Fruit fly (Drosophila melanogaster) whole organism, embryonic: ENCODE measurements around the gene Ing3.

Experiments used
- Aef1 ChIP-seq: fragments of 200-800 bp; sonication (Bioruptor generic); IDR thresholded peaks from 3 replicates; pipeline ENCODE4 v1.3.6; 2022; ENCODE audit warnings: missing biosample characterization, missing genetic modification characterization
- Atf3 ChIP-seq: fragments of 200-800 bp; sonication (Bioruptor generic); optimal IDR thresholded peaks from 3 replicates; lab custom pipeline; 2016; ENCODE audit warnings: missing biosample characterization, missing genetic modification characterization
- Blimp-1 ChIP-seq: fragments of 200-800 bp; sonication (Bioruptor generic); optimal IDR thresholded peaks from 3 replicates; lab custom pipeline; 2018; ENCODE audit warnings: missing biosample characterization, missing genetic modification characterization, mild to moderate bottlenecking, moderate library complexity, missing genetic modification reagents
- CG10565 ChIP-seq: fragments of 200-800 bp; sonication (Bioruptor generic); optimal IDR thresholded peaks from 3 replicates; lab custom pipeline; 2016; ENCODE audit warnings: missing biosample characterization, mild to moderate bottlenecking, missing genetic modification characterization
- CG11456 ChIP-seq: fragments of 200-800 bp; sonication (Bioruptor generic); IDR thresholded peaks from 3 replicates; pipeline ENCODE4 v1.3.6; 2022; ENCODE audit warnings: missing biosample characterization, missing genetic modification characterization
- CG11504 ChIP-seq: fragments of 200-800 bp; sonication (Bioruptor generic); optimal IDR thresholded peaks from 3 replicates; lab custom pipeline; 2019; ENCODE audit warnings: missing biosample characterization, mild to moderate bottlenecking, missing genetic modification characterization, moderate library complexity
- CG12071 ChIP-seq: fragments of 200-800 bp; sonication (Bioruptor generic); optimal IDR thresholded peaks from 3 replicates; lab custom pipeline; 2018; ENCODE audit warnings: missing biosample characterization, mild to moderate bottlenecking, missing genetic modification characterization
- CG13624 ChIP-seq: fragments of 200-800 bp; sonication (Bioruptor generic); optimal IDR thresholded peaks from 2 replicates; lab custom pipeline; 2016; ENCODE audit warnings: missing biosample characterization, missing genetic modification characterization
- CG13775 ChIP-seq: fragments of 200-800 bp; sonication (Bioruptor generic); optimal IDR thresholded peaks from 3 replicates; lab custom pipeline; 2017; ENCODE audit warnings: missing biosample characterization, mild to moderate bottlenecking, missing genetic modification characterization
- CG1529 ChIP-seq: fragments of 200-800 bp; sonication (Bioruptor generic); optimal IDR thresholded peaks from 3 replicates; lab custom pipeline; 2018; ENCODE audit warnings: missing biosample characterization, missing genetic modification characterization
- CG15696 ChIP-seq: fragments of 200-800 bp; sonication (Bioruptor generic); optimal IDR thresholded peaks from 2 replicates; lab custom pipeline; 2019; ENCODE audit warnings: missing biosample characterization, mild to moderate bottlenecking, missing genetic modification characterization, moderate library complexity
- CG18476 ChIP-seq: fragments of 200-800 bp; sonication (Bioruptor generic); optimal IDR thresholded peaks from 2 replicates; lab custom pipeline; 2016; ENCODE audit warnings: missing biosample characterization, mild to moderate bottlenecking, missing genetic modification characterization
- CG32532 ChIP-seq: fragments of 200-800 bp; sonication (Bioruptor generic); IDR thresholded peaks from 2 replicates; pipeline ENCODE4 v1.3.6; 2022; ENCODE audit warnings: missing biosample characterization, missing genetic modification characterization
- CG3281 ChIP-seq: fragments of 200-800 bp; sonication (Bioruptor generic); optimal IDR thresholded peaks from 3 replicates; lab custom pipeline; 2017; ENCODE audit warnings: missing biosample characterization, mild to moderate bottlenecking, missing genetic modification characterization
- CG34422 ChIP-seq: fragments of 200-800 bp; sonication (Bioruptor generic); IDR thresholded peaks from 3 replicates; pipeline ENCODE4 v1.3.6; 2022; ENCODE audit warnings: missing biosample characterization, missing genetic modification characterization
- CG6689 ChIP-seq: fragments of 200-800 bp; sonication (Bioruptor generic); IDR thresholded peaks from 2 replicates; pipeline ENCODE4 v1.3.6; 2022; ENCODE audit warnings: missing biosample characterization, missing genetic modification characterization
- CG6813 ChIP-seq: fragments of 200-800 bp; sonication (Bioruptor generic); optimal IDR thresholded peaks from 2 replicates; lab custom pipeline; 2017; ENCODE audit warnings: missing biosample characterization, missing genetic modification characterization, mild to moderate bottlenecking, moderate library complexity, missing genetic modification reagents
- CG7987 ChIP-seq: fragments of 200-800 bp; sonication (Bioruptor generic); optimal IDR thresholded peaks from 2 replicates; lab custom pipeline; 2018; ENCODE audit warnings: missing biosample characterization, mild to moderate bottlenecking, missing genetic modification characterization, moderate library complexity
- CG8089 ChIP-seq: fragments of 200-800 bp; sonication (Bioruptor generic); optimal IDR thresholded peaks from 3 replicates; lab custom pipeline; 2016; ENCODE audit warnings: missing biosample characterization, missing genetic modification characterization
- CG9932 ChIP-seq: fragments of 200-800 bp; sonication (Bioruptor generic); IDR thresholded peaks from 2 replicates; pipeline ENCODE4 v1.3.6; 2022; ENCODE audit warnings: missing biosample characterization, missing genetic modification characterization
- D ChIP-seq, 2 experiments: fragments of 200-800 bp in 1 of 2; fragments of >200 bp in 1 of 2; sonication (Bioruptor generic) in 1 of 2; optimal IDR thresholded peaks; 2 replicates in 1 of 2; 3 replicates in 1 of 2; lab custom pipeline; 2017; ENCODE audit warnings: mild to moderate bottlenecking in 1 of 2, missing biosample characterization in 1 of 2, missing genetic modification characterization in 1 of 2, missing genetic modification reagents in 1 of 2
- Doc3 ChIP-seq: fragments of 200-800 bp; sonication (Bioruptor generic); IDR thresholded peaks from 3 replicates; pipeline ENCODE4 v1.3.6; 2022; ENCODE audit warnings: missing biosample characterization, missing genetic modification characterization; ENCODE audit not compliant: partially characterized antibody
- Drgx ChIP-seq: fragments of 200-800 bp; sonication (Bioruptor generic); IDR thresholded peaks from 2 replicates; pipeline ENCODE4 v1.3.6; 2022; ENCODE audit warnings: missing biosample characterization, missing genetic modification characterization
- HmgD ChIP-seq: fragments of 200-800 bp; sonication (Bioruptor generic); optimal IDR thresholded peaks from 3 replicates; lab custom pipeline; 2016; ENCODE audit warnings: missing biosample characterization, missing genetic modification characterization
- Hmx ChIP-seq: fragments of 200-800 bp; sonication (Bioruptor generic); optimal IDR thresholded peaks from 2 replicates; lab custom pipeline; 2016; ENCODE audit warnings: missing biosample characterization, missing genetic modification characterization
- Lpt ChIP-seq: fragments of >200 bp; optimal IDR thresholded peaks from 2 replicates; lab custom pipeline; 2018; ENCODE audit warnings: missing biosample characterization, missing genetic modification characterization
- MESR4 ChIP-seq: fragments of 200-800 bp; sonication (Bioruptor generic); optimal IDR thresholded peaks from 2 replicates; lab custom pipeline; 2018; ENCODE audit warnings: missing biosample characterization, mild to moderate bottlenecking, missing genetic modification characterization, moderate library complexity
- Max ChIP-seq: fragments of 200-800 bp; sonication (Bioruptor generic); optimal IDR thresholded peaks from 2 replicates; lab custom pipeline; 2016; ENCODE audit warnings: missing biosample characterization, mild to moderate bottlenecking, missing genetic modification characterization
- Med ChIP-seq: fragments of 200-800 bp; sonication (Bioruptor generic); peaks from one replicate; lab custom pipeline; 2016; ENCODE audit warnings: missing biosample characterization, missing genetic modification characterization, mild to moderate bottlenecking, inconsistent platforms, moderate library complexity
- Myb ChIP-seq: fragments of 200-800 bp; sonication (Bioruptor generic); optimal IDR thresholded peaks from 2 replicates; lab custom pipeline; 2016; ENCODE audit warnings: missing biosample characterization, missing genetic modification characterization
- Opbp ChIP-seq: fragments of 200-800 bp; sonication (Bioruptor generic); IDR thresholded peaks from 3 replicates; pipeline ENCODE4 v1.3.6; 2022; ENCODE audit warnings: missing biosample characterization, missing genetic modification characterization; ENCODE audit not compliant: partially characterized antibody
- Ptx1 ChIP-seq: fragments of 200-800 bp; sonication (Bioruptor generic); IDR thresholded peaks from 2 replicates; pipeline ENCODE4 v1.3.6; 2022; ENCODE audit warnings: missing biosample characterization, missing genetic modification characterization
- Rx ChIP-seq: fragments of 200-800 bp; sonication (Bioruptor generic); IDR thresholded peaks from 2 replicates; pipeline ENCODE4 v1.3.6; 2022; ENCODE audit warnings: missing biosample characterization, missing genetic modification characterization
- Sry-β ChIP-seq: fragments of 200-800 bp; sonication (Bioruptor generic); optimal IDR thresholded peaks from 2 replicates; lab custom pipeline; 2018; ENCODE audit warnings: missing biosample characterization, mild to moderate bottlenecking, missing genetic modification characterization, moderate library complexity
- Ssrp ChIP-seq: fragments of 200-800 bp; sonication (Bioruptor generic); optimal IDR thresholded peaks from 2 replicates; lab custom pipeline; 2018; ENCODE audit warnings: missing biosample characterization, mild to moderate bottlenecking, missing genetic modification characterization, moderate library complexity
- ash1 ChIP-seq: fragments of 200-800 bp; sonication (Bioruptor generic); optimal IDR thresholded peaks from 2 replicates; lab custom pipeline; 2018; ENCODE audit warnings: missing biosample characterization, mild to moderate bottlenecking, missing genetic modification characterization
- bowl ChIP-seq: fragments of 200-800 bp; sonication (Bioruptor generic); IDR thresholded peaks from 2 replicates; pipeline ENCODE4 v1.3.6; 2022; ENCODE audit warnings: missing biosample characterization, missing genetic modification characterization
- croc ChIP-seq: fragments of 200-800 bp; sonication (Bioruptor generic); conservative IDR thresholded peaks from 3 replicates; pipeline ENCODE4 v1.3.6; 2022; ENCODE audit warnings: missing biosample characterization, missing genetic modification characterization
- jigr1 ChIP-seq: fragments of 200-800 bp; sonication (Bioruptor generic); IDR thresholded peaks from 3 replicates; pipeline ENCODE4 v1.3.6; 2022; ENCODE audit warnings: missing biosample characterization, missing genetic modification characterization
- odd ChIP-seq: fragments of 200-800 bp; sonication (Bioruptor generic); optimal IDR thresholded peaks from 2 replicates; lab custom pipeline; 2017; ENCODE audit warnings: missing biosample characterization, mild to moderate bottlenecking, missing genetic modification characterization
- pho ChIP-seq: fragments of 200-800 bp; sonication (Bioruptor generic); optimal IDR thresholded peaks from 2 replicates; lab custom pipeline; 2016; ENCODE audit warnings: missing biosample characterization, missing genetic modification characterization
- schlank ChIP-seq: fragments of 200-800 bp; sonication (Bioruptor generic); optimal IDR thresholded peaks from 2 replicates; lab custom pipeline; 2018; ENCODE audit warnings: missing biosample characterization, mild to moderate bottlenecking, missing genetic modification characterization
- sens-2 ChIP-seq: fragments of 200-800 bp; sonication (Bioruptor generic); IDR thresholded peaks from 2 replicates; pipeline ENCODE4 v1.3.6; 2022; ENCODE audit warnings: missing biosample characterization, missing genetic modification characterization
- sima ChIP-seq: fragments of 200-800 bp; sonication (Bioruptor generic); optimal IDR thresholded peaks from 2 replicates; lab custom pipeline; 2016; ENCODE audit warnings: missing biosample characterization, missing genetic modification characterization
- sna ChIP-seq: fragments of 200-800 bp; sonication (Bioruptor generic); IDR thresholded peaks from 2 replicates; pipeline ENCODE4 v1.3.6; 2022; ENCODE audit warnings: missing biosample characterization, missing genetic modification characterization; ENCODE audit not compliant: partially characterized antibody
- sr ChIP-seq: fragments of 200-800 bp; sonication (Bioruptor generic); IDR thresholded peaks from 3 replicates; pipeline ENCODE4 v1.3.6; 2022; ENCODE audit warnings: missing biosample characterization, missing genetic modification characterization
- tgo ChIP-seq: fragments of 200-800 bp; sonication (Bioruptor generic); IDR thresholded peaks from 3 replicates; pipeline ENCODE4 v1.3.6; 2022; ENCODE audit warnings: missing biosample characterization, missing genetic modification characterization
- tx ChIP-seq: fragments of 200-800 bp; sonication (Bioruptor generic); optimal IDR thresholded peaks from 2 replicates; lab custom pipeline; 2016; ENCODE audit warnings: missing biosample characterization, missing genetic modification characterization
- vvl ChIP-seq: fragments of 200-800 bp; sonication (Bioruptor generic); IDR thresholded peaks from 2 replicates; pipeline ENCODE4 v1.3.6; 2022; ENCODE audit warnings: missing biosample characterization, missing genetic modification characterization
- zfh2 ChIP-seq: fragments of 200-800 bp; sonication (Bioruptor generic); optimal IDR thresholded peaks from 2 replicates; lab custom pipeline; 2016; ENCODE audit warnings: missing biosample characterization, missing genetic modification characterization

Ing3 gene

dm6 chrX:18645720-18646213 lies 7.1 kb downstream of the Ing3 start (continued):
- TF ChIP-seq Aef1 (peak; percentile 47; the same call in 2 of the 3 replicates), Myb (GFP tag; lab: Kevin White, UChicago) (no peak), CG12071 (peak; percentile 64), CG7987 (peak; percentile 65), CG11504 (tag; lab: Kevin White, UChicago) (peak; percentile 73), croc (GFP tag; lab: Robert Waterston, UW) (0 out of 3 replicates have a peak, but pooled peaks have one; percentile 22), Opbp (GFP tag; lab: Robert Waterston, UW) (no peak), Ssrp (tag; lab: Kevin White, UChicago) (peak; percentile 71), CG8089 (GFP tag; lab: Kevin White, UChicago) (no peak), ash1 (GFP tag; lab: Kevin White, UChicago) (no peak), Hmx (GFP tag; lab: Kevin White, UChicago) (peak; percentile 35), vvl (GFP tag; lab: Robert Waterston, UW) (peak; percentile 59; the same call in 1 of the 2 replicates), CG6813 (peak; percentile 83), tgo (GFP tag; lab: Robert Waterston, UW) (peak; percentile 61), D (optimal IDR thresholded peaks at IDR 0.05; lab: Kevin White, UChicago) (no peak), D (GFP tag; optimal IDR thresholded peaks at IDR 0.05; lab: Kevin White, UChicago) (peak; percentile 57), Atf3 (GFP tag; lab: Kevin White, UChicago) (peak; percentile 51), CG32532 (peak; percentile 53; the same call in 1 of the 2 replicates), sna (GFP tag; lab: Robert Waterston, UW) (no peak), Max (GFP tag; lab: Kevin White, UChicago) (peak; percentile 67), CG6689 (GFP tag; lab: Robert Waterston, UW) (peak; percentile 65), Drgx (GFP tag; lab: Robert Waterston, UW) (peak; percentile 54), CG13624 (GFP tag; lab: Kevin White, UChicago) (peak; percentile 29), sr (no peak; the same call in 2 of the 3 replicates), CG10565 (GFP tag; lab: Kevin White, UChicago) (peak; percentile 31), Rx (GFP tag; lab: Robert Waterston, UW) (0 out of 2 replicates have a peak, but pooled peaks have one; percentile 25), CG34422 (GFP tag; lab: Robert Waterston, UW) (0 out of 3 replicates have a peak, but pooled peaks have one; percentile 23), pho (peak; percentile 39), bowl (peak; percentile 13; the same call in 1 of the 2 replicates), Med (GFP tag; lab: Kevin White, UChicago) (peak; percentile 77), Lpt (no peak), CG9932 (GFP tag; lab: Robert Waterston, UW) (peak; percentile 38), sens-2 (GFP tag; lab: Robert Waterston, UW) (no peak), CG18476 (GFP tag; lab: Kevin White, UChicago) (peak; percentile 13), sima (no peak), schlank (tag; lab: Kevin White, UChicago) (peak; percentile 72), Ptx1 (GFP tag; lab: Robert Waterston, UW) (peak; percentile 67), zfh2 (GFP tag; lab: Kevin White, UChicago) (no peak), CG13775 (peak; percentile 67), CG1529 (GFP tag; lab: Kevin White, UChicago) (peak; percentile 52), MESR4 (GFP tag; lab: Kevin White, UChicago) (no peak), jigr1 (GFP tag; lab: Robert Waterston, UW) (no peak), Blimp-1 (GFP tag; lab: Kevin White, UChicago) (peak; percentile 66), CG15696 (tag; lab: Kevin White, UChicago) (peak; percentile 41), CG3281 (GFP tag; lab: Kevin White, UChicago) (peak; percentile 49), CG11456 (GFP tag; lab: Robert Waterston, UW) (no peak), Sry-β (GFP tag; lab: Kevin White, UChicago) (no peak), tx (GFP tag; lab: Kevin White, UChicago) (no peak), odd (GFP tag; lab: Kevin White, UChicago) (peak; percentile 55), HmgD (GFP tag; lab: Kevin White, UChicago) (no peak), Doc3 (no peak)
